Worm (Caenorhabditis elegans): ENCODE results near the gene W03H9.1.

DNA sequence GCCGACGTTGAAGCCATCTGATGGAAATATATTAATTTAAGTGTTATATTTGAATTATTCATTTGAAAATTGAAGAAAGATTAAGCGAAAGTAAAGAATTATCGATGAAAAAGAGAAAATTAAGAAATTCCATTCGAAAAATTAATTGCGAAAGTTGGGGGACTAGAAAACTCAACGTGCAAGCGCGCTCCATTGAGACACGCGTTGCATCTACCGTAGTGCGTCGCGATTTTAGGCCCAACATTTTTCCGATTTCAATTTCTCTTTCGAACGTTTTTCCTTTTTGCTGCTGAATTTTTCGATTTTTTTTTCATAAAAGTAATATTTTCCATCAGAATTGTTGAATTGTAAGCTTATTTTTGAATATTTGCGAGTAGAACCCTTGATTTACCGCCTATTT lies 4.4 kb upstream of the W03H9.1 start, which contains the start of gene Y48B6A.1:
- TF ChIP-seq ets-7 (tag; optimal IDR thresholded peaks at IDR 0.05) (no peak), ama-1 (optimal IDR thresholded peaks at IDR 0.05) (no peak), ceh-13 (GFP tag; optimal IDR thresholded peaks at IDR 0.05) (no peak), scrt-1 (GFP tag; IDR thresholded peaks at IDR 0.05) (no peak), flt-1 (GFP tag; IDR thresholded peaks at IDR 0.05) (peak; percentile 50; the same call in 1 of the 2 replicates), F13C5.2 (tag; optimal IDR thresholded peaks at IDR 0.05) (peak; percentile 86), hmbx-1 (tag; optimal IDR thresholded peaks at IDR 0.05) (no peak), sea-1 (GFP tag; conservative IDR thresholded peaks at IDR 0.05) (no peak)

Measured in whole organism, early embryonic.